Fruit fly (Drosophila melanogaster): Measurements from ENCODE around the gene CG32104.
A peak's percentile ranks its signal among the peaks of the same experiment; 100 is the strongest.

Gene CG32104

DNA sequence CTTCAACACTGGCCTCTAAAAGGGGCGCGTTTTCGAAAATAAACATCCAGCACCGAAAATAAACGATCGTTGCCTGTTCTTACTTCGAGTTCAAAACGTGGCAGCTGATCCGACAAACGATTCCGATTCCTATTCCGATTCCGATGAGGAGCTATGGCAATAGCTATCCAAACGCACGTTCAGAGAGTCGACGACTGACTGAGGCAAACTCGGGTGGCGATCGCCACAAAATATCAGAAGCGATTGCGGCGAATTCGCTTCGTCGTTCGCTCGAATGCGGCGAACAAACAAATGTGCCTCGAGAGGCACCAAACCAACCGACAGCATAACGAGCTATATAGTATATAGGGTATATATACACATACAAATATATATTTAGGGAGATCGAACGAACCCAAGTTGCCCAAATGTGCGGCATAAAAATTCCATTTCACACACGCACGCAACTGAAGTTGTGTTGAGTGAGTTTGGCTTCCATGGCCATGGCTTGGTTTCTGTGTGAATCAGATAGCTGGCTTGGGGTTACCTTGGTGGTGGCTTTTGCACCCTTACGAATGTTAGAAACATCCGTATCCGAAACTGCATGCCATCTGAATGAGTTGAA, 7.8 kb downstream of the CG32104 start, which contains the start of gene Ncc69 (continued):
- TF ChIP-seq CG2202 (tag; optimal IDR thresholded peaks at IDR 0.05) (no peak), lola (GFP tag; optimal IDR thresholded peaks at IDR 0.05) (no peak), CG32767 (GFP tag; IDR thresholded peaks at IDR 0.05) (no peak), CG17359 (tag; optimal IDR thresholded peaks at IDR 0.05) (no peak), CG7357 (GFP tag; IDR thresholded peaks at IDR 0.05) (no peak), al (GFP tag; IDR thresholded peaks at IDR 0.05) (no peak), gt (GFP tag; IDR thresholded peaks at IDR 0.05) (no peak), zfh1 (GFP tag; IDR thresholded peaks at IDR 0.05) (0 out of 3 replicates have a peak, but pooled peaks have one; percentile 24), rib (GFP tag; IDR thresholded peaks at IDR 0.05) (no peak), CG3407 (GFP tag; optimal IDR thresholded peaks at IDR 0.05) (no peak), Ada2b (GFP tag; IDR thresholded peaks at IDR 0.05) (no peak), CG1603 (tag; optimal IDR thresholded peaks at IDR 0.05) (peak; percentile 6), CG10366 (GFP tag; IDR thresholded peaks at IDR 0.05) (no peak), CG7987 (GFP tag; optimal IDR thresholded peaks at IDR 0.05) (peak; percentile 52), CG17912 (GFP tag; optimal IDR thresholded peaks at IDR 0.05) (no peak), so (GFP tag; IDR thresholded peaks at IDR 0.05) (0 out of 3 replicates have a peak, but pooled peaks have one; percentile 47), cwo (GFP tag; optimal IDR thresholded peaks at IDR 0.05) (peak; percentile 79), Elba2 (GFP tag; optimal IDR thresholded peaks at IDR 0.05) (no peak), CG31224 (GFP tag; IDR thresholded peaks at IDR 0.05) (no peak), CG11504 (tag; optimal IDR thresholded peaks at IDR 0.05) (no peak), Lim3 (GFP tag; IDR thresholded peaks at IDR 0.05) (no peak), B-H2 (GFP tag; optimal IDR thresholded peaks at IDR 0.05) (peak; percentile 31), E2f1 (GFP tag; IDR thresholded peaks at IDR 0.05) (no peak), CG4707 (GFP tag; optimal IDR thresholded peaks at IDR 0.05) (no peak), disco-r (GFP tag; optimal IDR thresholded peaks at IDR 0.05) (no peak), CG3281 (GFP tag; optimal IDR thresholded peaks at IDR 0.05) (no peak), bcd (GFP tag; optimal IDR thresholded peaks at IDR 0.05) (no peak), abd-A (tag; optimal IDR thresholded peaks at IDR 0.05) (no peak), br (optimal IDR thresholded peaks at IDR 0.05) (no peak), Doc3 (GFP tag; IDR thresholded peaks at IDR 0.05; ENCODE audit: partially characterized antibody) (no peak), CG6791 (GFP tag; IDR thresholded peaks at IDR 0.05; ENCODE audit: partially characterized antibody) (peak; percentile 45; the same call in 1 of the 3 replicates), Adf1 (GFP tag; IDR thresholded peaks at IDR 0.05) (no peak), zen2 (GFP tag; IDR thresholded peaks at IDR 0.05; ENCODE audit: partially characterized antibody) (peak; percentile 40; the same call in 1 of the 3 replicates), MTF-1 (GFP tag; optimal IDR thresholded peaks at IDR 0.05; ENCODE audit: borderline replicate concordance) (no peak), mirr (GFP tag; optimal IDR thresholded peaks at IDR 0.05) (peak; percentile 37), unc-4 (GFP tag; IDR thresholded peaks at IDR 0.05; ENCODE audit: partially characterized antibody) (0 out of 2 replicates have a peak, but pooled peaks have one; percentile 22), vvl (GFP tag; IDR thresholded peaks at IDR 0.05) (peak; percentile 47), Gsc (GFP tag; IDR thresholded peaks at IDR 0.05) (no peak), ab (GFP tag; optimal IDR thresholded peaks at IDR 0.05) (no peak), CG4617 (GFP tag; optimal IDR thresholded peaks at IDR 0.05; ENCODE audit: borderline replicate concordance) (no peak), CG12155 (GFP tag; optimal IDR thresholded peaks at IDR 0.05) (no peak), gcm2 (GFP tag; optimal IDR thresholded peaks at IDR 0.05) (no peak), CG1602 (GFP tag; optimal IDR thresholded peaks at IDR 0.05) (no peak), CG5245 (GFP tag; optimal IDR thresholded peaks at IDR 0.05) (no peak), p53 (GFP tag; optimal IDR thresholded peaks at IDR 0.05) (no peak), CG15073 (GFP tag; optimal IDR thresholded peaks at IDR 0.05) (no peak), CG43689 (GFP tag; IDR thresholded peaks at IDR 0.05) (no peak), inv (GFP tag; IDR thresholded peaks at IDR 0.05; ENCODE audit: partially characterized antibody) (no peak), z (GFP tag; IDR thresholded peaks at IDR 0.05) (peak; percentile 79), CG10959 (GFP tag; IDR thresholded peaks at IDR 0.05) (no peak), CG9215 (GFP tag; IDR thresholded peaks at IDR 0.05) (no peak)
